Worm (Caenorhabditis elegans) whole organism, late embryonic: ENCODE measurements around the gene skih-2.

ENCODE experiments used
- C08G9.2 ChIP-seq: sonication (generic microtip); optimal IDR thresholded peaks from 2 replicates; lab custom pipeline; 2016; ENCODE audit warnings: mild to moderate bottlenecking, missing genetic modification characterization, moderate library complexity, missing compliant biosample characterization
- Y22D7AL.16 ChIP-seq: sonication (generic microtip); optimal IDR thresholded peaks from 2 replicates; lab custom pipeline; 2016; ENCODE audit warnings: missing genetic modification characterization, missing compliant biosample characterization
- ahr-1 ChIP-seq: sonication (generic microtip); optimal IDR thresholded peaks from 2 replicates; lab custom pipeline; 2016; ENCODE audit warnings: missing genetic modification characterization, missing compliant biosample characterization
- ama-1 ChIP-seq: fragments of 150-350 bp; optimal IDR thresholded peaks from 2 replicates; lab custom pipeline; 2014
- ceh-14 ChIP-seq: sonication (generic microtip); optimal IDR thresholded peaks from 2 replicates; lab custom pipeline; 2016; ENCODE audit warnings: missing genotype, missing genetic modification characterization, missing compliant biosample characterization
- ceh-19 ChIP-seq: fragments of 200-800 bp; sonication (Bioruptor generic); optimal IDR thresholded peaks from 2 replicates; lab custom pipeline; 2018; ENCODE audit warnings: mild to moderate bottlenecking, missing genetic modification characterization, missing compliant biosample characterization
- ceh-22 ChIP-seq: sonication (generic microtip); optimal IDR thresholded peaks from 2 replicates; lab custom pipeline; 2017; ENCODE audit warnings: missing biosample characterization, missing genetic modification characterization
- ceh-30 ChIP-seq: fragments of 150-350 bp; optimal IDR thresholded peaks from 2 replicates; lab custom pipeline; 2014; ENCODE audit warnings: missing biosample characterization, missing genetic modification characterization
- che-1 ChIP-seq: sonication (generic microtip); optimal IDR thresholded peaks from 2 replicates; lab custom pipeline; 2016; ENCODE audit warnings: mild to moderate bottlenecking, missing genetic modification characterization, missing compliant biosample characterization
- dmd-4 ChIP-seq: sonication (generic microtip); optimal IDR thresholded peaks from 2 replicates; lab custom pipeline; 2016; ENCODE audit warnings: borderline replicate concordance, missing genetic modification characterization, missing compliant biosample characterization
- elt-2 ChIP-seq: sonication (generic microtip); optimal IDR thresholded peaks from 2 replicates; lab custom pipeline; 2016; ENCODE audit warnings: missing genetic modification reagents, missing genetic modification characterization, missing compliant biosample characterization
- hlh-6 ChIP-seq: sonication (generic microtip); optimal IDR thresholded peaks from 2 replicates; lab custom pipeline; 2016; ENCODE audit warnings: missing genotype, missing genetic modification characterization, missing compliant biosample characterization
- lin-11 ChIP-seq: fragments of 200-800 bp; sonication (Bioruptor generic); optimal IDR thresholded peaks from 2 replicates; lab custom pipeline; 2018; ENCODE audit warnings: mild to moderate bottlenecking, missing genetic modification characterization, missing compliant biosample characterization
- pqm-1 ChIP-seq: sonication (generic microtip); optimal IDR thresholded peaks from 2 replicates; lab custom pipeline; 2016; ENCODE audit warnings: missing genetic modification characterization, missing compliant biosample characterization
- pros-1 ChIP-seq: fragments of 150-350 bp; optimal IDR thresholded peaks from 2 replicates; lab custom pipeline; 2014; ENCODE audit warnings: missing biosample characterization, missing genetic modification reagents, missing genetic modification characterization
- sox-4 ChIP-seq: sonication (generic microtip); optimal IDR thresholded peaks from 2 replicates; lab custom pipeline; 2017; ENCODE audit warnings: mild to moderate bottlenecking, missing genetic modification characterization, inconsistent platforms, missing compliant biosample characterization
- syd-9 ChIP-seq: sonication (generic microtip); optimal IDR thresholded peaks from 2 replicates; lab custom pipeline; 2016; ENCODE audit warnings: mild to moderate bottlenecking, missing genetic modification characterization, moderate library complexity, missing compliant biosample characterization
- ttx-3 ChIP-seq: sonication (generic microtip); optimal IDR thresholded peaks from 2 replicates; lab custom pipeline; 2016; ENCODE audit warnings: missing genetic modification reagents, missing genetic modification characterization, missing compliant biosample characterization
- unc-3 ChIP-seq, 2 experiments: fragments of 200-800 bp in 1 of 2; sonication (Bioruptor generic) in 1 of 2; sonication (generic microtip) in 1 of 2; conservative IDR thresholded peaks in 1 of 2; optimal IDR thresholded peaks in 1 of 2; 2 replicates each; pipeline versions ENCODE4 v1.3.6 to Lab custom; 2016 to 2022; ENCODE audit warnings: missing compliant biosample characterization in 2 of 2, missing genetic modification characterization in 2 of 2, missing genetic modification reagents in 1 of 2
- unc-55 ChIP-seq: sonication (generic microtip); optimal IDR thresholded peaks from 2 replicates; lab custom pipeline; 2017; ENCODE audit warnings: missing biosample characterization, missing genetic modification reagents, missing genetic modification characterization
- ztf-16 ChIP-seq: sonication (generic microtip); optimal IDR thresholded peaks from 2 replicates; lab custom pipeline; 2017; ENCODE audit warnings: missing genetic modification characterization, missing compliant biosample characterization

skih-2 gene

DNA sequence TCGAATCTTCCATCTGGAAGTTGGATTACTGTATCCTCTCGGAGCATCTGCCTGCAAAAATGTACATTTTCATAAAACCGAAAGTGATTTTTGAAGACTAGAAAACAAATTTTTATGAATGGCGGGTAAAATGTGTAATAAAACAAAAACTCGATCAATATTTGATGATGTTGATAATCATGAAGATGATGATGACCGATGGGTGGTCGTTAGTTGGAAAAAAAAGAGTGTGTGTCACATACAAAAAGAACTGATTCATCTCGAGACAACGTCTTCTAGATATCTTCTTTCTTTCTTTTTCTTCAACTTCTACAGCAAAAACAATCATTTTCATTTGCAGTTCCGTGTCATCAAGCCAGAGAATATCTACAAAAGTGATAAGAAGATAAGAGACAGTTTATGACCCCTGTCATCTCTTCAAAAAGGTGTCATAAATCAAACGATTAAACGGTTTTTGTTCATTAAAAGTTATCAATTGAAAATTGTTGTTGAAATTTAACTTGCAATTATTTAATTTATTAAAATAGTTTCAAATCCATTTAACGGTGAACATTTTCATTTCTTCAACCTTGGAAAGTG, 49.6 kb downstream of the skih-2 start, which contains the start of gene bcc-1:
bcc-1 (minus strand) TSS at position 51 of the 579 bp plus-strand sequence.
- TF ChIP-seq ama-1 (lab: Kevin White, UChicago), result no peak
- no peak for TF ChIP-seq sox-4 (tag; lab: Kevin White, UChicago)
- no peak for TF ChIP-seq ztf-16 (tag; lab: Kevin White, UChicago)
- TF ChIP-seq C08G9.2 (tag; lab: Kevin White, UChicago), result no peak
- no peak for TF ChIP-seq ahr-1
- TF ChIP-seq ceh-30 (tag; lab: Kevin White, UChicago), result no peak
- no peak for TF ChIP-seq lin-11
- TF ChIP-seq ttx-3, result no peak
- TF ChIP-seq ceh-19 (GFP tag; lab: Kevin White, UChicago), result no peak
- TF ChIP-seq pqm-1 (tag; lab: Kevin White, UChicago), result no peak
- no peak for TF ChIP-seq hlh-6 (tag; lab: Kevin White, UChicago)
- TF ChIP-seq dmd-4, result no peak
- TF ChIP-seq syd-9 (tag; lab: Kevin White, UChicago), result no peak
- no peak for TF ChIP-seq elt-2
- no peak for TF ChIP-seq unc-3 (GFP tag; conservative IDR thresholded peaks at IDR 0.05; lab: Robert Waterston, UW)
- no peak for TF ChIP-seq unc-3 (tag; optimal IDR thresholded peaks at IDR 0.05; lab: Kevin White, UChicago)
- TF ChIP-seq ceh-14 (tag; lab: Kevin White, UChicago), result no peak

DNA sequence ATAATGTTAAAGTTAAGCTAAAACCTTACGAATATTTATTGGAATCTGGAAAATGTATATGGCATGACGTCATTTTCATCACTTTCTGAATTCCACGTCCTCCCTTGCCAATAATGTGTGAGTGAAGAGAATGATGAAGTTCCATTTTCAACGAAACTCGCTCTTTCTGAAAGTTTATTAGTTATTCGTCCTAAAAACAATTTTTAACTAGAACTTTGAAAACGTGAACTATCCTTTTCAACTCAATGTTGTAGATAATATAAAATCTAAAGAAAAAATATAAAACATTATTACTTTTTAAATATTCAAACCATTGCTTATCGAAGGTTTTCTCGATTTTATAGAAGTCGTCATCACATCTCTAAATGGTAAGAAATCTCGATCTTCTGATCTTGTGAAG, 52.6 kb downstream of the skih-2 start, which contains the start of gene M7.7:
M7.7 (plus strand) TSS at position 301 of the 400 bp plus-strand sequence.
- TF ChIP-seq unc-55 (GFP tag; lab: Kevin White, UChicago) (no peak), pros-1 (tag; lab: Kevin White, UChicago) (no peak), C08G9.2 (tag; lab: Kevin White, UChicago) (no peak), che-1 (no peak), Y22D7AL.16 (tag; lab: Kevin White, UChicago) (no peak), ceh-22 (no peak)
